Worm (Caenorhabditis elegans) whole organism, early embryonic: ENCODE data around the gene cul-6.

Experiments
- B0310.2 ChIP-seq: sonication (generic microtip); optimal IDR thresholded peaks from 2 replicates; lab custom pipeline; 2016; ENCODE audit warnings: mild to moderate bottlenecking, missing genetic modification characterization, missing compliant biosample characterization
- F13C5.2 ChIP-seq: sonication (generic microtip); optimal IDR thresholded peaks from 2 replicates; lab custom pipeline; 2017; ENCODE audit warnings: mild to moderate bottlenecking, missing genetic modification characterization, inconsistent platforms, missing compliant biosample characterization
- aly-1 ChIP-seq: sonication (generic microtip); optimal IDR thresholded peaks from 2 replicates; lab custom pipeline; 2016; ENCODE audit warnings: missing genetic modification characterization, missing compliant biosample characterization
- ama-1 ChIP-seq: fragments of 150-350 bp; optimal IDR thresholded peaks from 2 replicates; lab custom pipeline; 2014
- ceh-13 ChIP-seq: fragments of 200-800 bp; sonication (Bioruptor generic); optimal IDR thresholded peaks from 2 replicates; lab custom pipeline; 2018; ENCODE audit warnings: mild to moderate bottlenecking, missing genetic modification characterization, missing compliant biosample characterization
- ceh-36 ChIP-seq: sonication (generic microtip); optimal IDR thresholded peaks from 2 replicates; lab custom pipeline; 2016; ENCODE audit warnings: missing genetic modification characterization, inconsistent platforms, missing compliant biosample characterization
- ets-7 ChIP-seq: sonication (generic microtip); optimal IDR thresholded peaks from 2 replicates; lab custom pipeline; 2016; ENCODE audit warnings: missing genotype, missing genetic modification characterization, missing compliant biosample characterization
- flt-1 ChIP-seq: fragments of 200-800 bp; sonication (Bioruptor generic); IDR thresholded peaks from 2 replicates; pipeline ENCODE4 v1.3.6; 2022; ENCODE audit warnings: missing genetic modification characterization, missing compliant biosample characterization
- hmbx-1 ChIP-seq: sonication (generic microtip); optimal IDR thresholded peaks from 2 replicates; lab custom pipeline; 2016; ENCODE audit warnings: mild to moderate bottlenecking, missing genetic modification characterization, missing compliant biosample characterization
- hmg-4 ChIP-seq: fragments of 200-800 bp; sonication (Bioruptor generic); optimal IDR thresholded peaks from 2 replicates; lab custom pipeline; 2018; ENCODE audit warnings: mild to moderate bottlenecking, missing genetic modification characterization, missing compliant biosample characterization
- hnd-1 ChIP-seq: sonication (generic microtip); optimal IDR thresholded peaks from 2 replicates; lab custom pipeline; 2016; ENCODE audit warnings: missing genetic modification characterization, missing compliant biosample characterization
- pes-1 ChIP-seq: fragments of 200-800 bp; sonication (Bioruptor generic); IDR thresholded peaks from 2 replicates; pipeline ENCODE4 v1.3.6; 2022; ENCODE audit warnings: missing genetic modification reagents, missing genetic modification characterization, missing compliant biosample characterization
- scrt-1 ChIP-seq: fragments of 200-800 bp; sonication (Bioruptor generic); IDR thresholded peaks from 2 replicates; pipeline ENCODE4 v1.3.6; 2022; ENCODE audit warnings: missing genetic modification characterization, missing compliant biosample characterization
- sea-1 ChIP-seq: fragments of 200-800 bp; sonication (Bioruptor generic); conservative IDR thresholded peaks from 2 replicates; pipeline ENCODE4 v1.3.6; 2022; ENCODE audit warnings: missing genetic modification characterization, missing compliant biosample characterization
- tbx-11 ChIP-seq: fragments of 200-800 bp; sonication (Bioruptor generic); IDR thresholded peaks from 2 replicates; pipeline ENCODE4 v1.3.6; 2022; ENCODE audit warnings: missing genetic modification characterization, missing compliant biosample characterization
- tbx-37 ChIP-seq: fragments of 200-800 bp; sonication (Bioruptor generic); conservative IDR thresholded peaks from 2 replicates; pipeline ENCODE4 v1.3.6; 2022; ENCODE audit warnings: missing genetic modification reagents, missing genetic modification characterization, missing compliant biosample characterization
- tra-4 ChIP-seq: sonication (generic microtip); optimal IDR thresholded peaks from 2 replicates; lab custom pipeline; 2017; ENCODE audit warnings: missing genetic modification characterization, missing compliant biosample characterization

cul-6 gene

ce11 chrIV:12571047-12571446, 19.2 kb downstream of the cul-6 start, which contains the start of gene K08E7.4:
Gene K08E7.4 (minus strand): TSS chrIV:12571147.
- TF ChIP-seq sea-1 (no peak), hnd-1 (tag; lab: Kevin White, UChicago) (no peak), ceh-13 (GFP tag; lab: Kevin White, UChicago) (no peak), pes-1 (GFP tag; lab: Robert Waterston, UW) (no peak), ama-1 (lab: Kevin White, UChicago) (no peak), hmg-4 (GFP tag; lab: Kevin White, UChicago) (no peak), flt-1 (no peak), tbx-11 (GFP tag; lab: Robert Waterston, UW) (no peak), hmbx-1 (no peak), aly-1 (tag; lab: Kevin White, UChicago) (no peak), ceh-36 (no peak), tra-4 (no peak), B0310.2 (tag; lab: Kevin White, UChicago) (no peak), scrt-1 (no peak), tbx-37 (GFP tag; lab: Robert Waterston, UW) (no peak), F13C5.2 (no peak), ets-7 (tag; lab: Kevin White, UChicago) (no peak)

ce11 chrIV:12570546-12570945, 19.7 kb downstream of the cul-6 start:
- TF ChIP-seq sea-1: no peak

ce11 chrIV:12567176-12567892, 22.9 kb downstream of the cul-6 start, which contains the start of the genes hsb-1 and let-99:
Gene hsb-1 (minus strand): TSS chrIV:12567226.
Gene let-99 (plus strand): TSS chrIV:12567842.
- TF ChIP-seq hmg-4 (GFP tag; lab: Kevin White, UChicago): no peak

ce11 chrIV:12565933-12566540, 24.2 kb downstream of the cul-6 start, which contains the start of gene eak-7:
Gene eak-7 (minus strand): TSS chrIV:12565983.
- no peak for TF ChIP-seq F13C5.2
- TF ChIP-seq tbx-37 (GFP tag; lab: Robert Waterston, UW): no peak
- TF ChIP-seq hmg-4 (GFP tag; lab: Kevin White, UChicago): no peak
- no peak for TF ChIP-seq flt-1
- no peak for TF ChIP-seq ama-1 (lab: Kevin White, UChicago)
- TF ChIP-seq sea-1: no peak
- TF ChIP-seq ceh-13 (GFP tag; lab: Kevin White, UChicago): no peak
- TF ChIP-seq ceh-36: no peak
- no peak for TF ChIP-seq tra-4
- TF ChIP-seq hmbx-1: no peak
- no peak for TF ChIP-seq pes-1 (GFP tag; lab: Robert Waterston, UW)
- TF ChIP-seq hnd-1 (tag; lab: Kevin White, UChicago): no peak
- TF ChIP-seq scrt-1: no peak
- TF ChIP-seq tbx-11 (GFP tag; lab: Robert Waterston, UW): no peak
- no peak for TF ChIP-seq B0310.2 (tag; lab: Kevin White, UChicago)
- no peak for TF ChIP-seq aly-1 (tag; lab: Kevin White, UChicago)
- TF ChIP-seq ets-7 (tag; lab: Kevin White, UChicago): no peak

ce11 chrIV:12560568-12560967, 29.7 kb downstream of the cul-6 start, which contains the start of gene snb-7:
Gene snb-7 (plus strand): TSS chrIV:12560868.
- TF ChIP-seq tbx-11 (GFP tag; lab: Robert Waterston, UW): no peak

ce11 chrIV:12558925-12559450, 31.3 kb downstream of the cul-6 start, which contains the start of the genes ZK795.2 and ZK795.3:
Gene ZK795.2 (minus strand): TSS chrIV:12558975.
Gene ZK795.3 (plus strand): TSS chrIV:12559365.
- TF ChIP-seq ama-1 (lab: Kevin White, UChicago) (no peak), tbx-37 (GFP tag; lab: Robert Waterston, UW) (no peak), flt-1 (no peak), ceh-36 (no peak), tra-4 (no peak), pes-1 (GFP tag; lab: Robert Waterston, UW) (no peak), aly-1 (tag; lab: Kevin White, UChicago) (no peak), B0310.2 (tag; lab: Kevin White, UChicago) (no peak), ets-7 (tag; lab: Kevin White, UChicago) (no peak), hnd-1 (tag; lab: Kevin White, UChicago) (no peak), scrt-1 (no peak), hmbx-1 (no peak), hmg-4 (GFP tag; lab: Kevin White, UChicago) (no peak), tbx-11 (GFP tag; lab: Robert Waterston, UW) (no peak), sea-1 (no peak), F13C5.2 (no peak), ceh-13 (GFP tag; lab: Kevin White, UChicago) (no peak)

- no peak for TF ChIP-seq hnd-1 (tag; lab: Kevin White, UChicago)
- no peak for TF ChIP-seq F13C5.2
- no peak for TF ChIP-seq scrt-1
- no peak for TF ChIP-seq aly-1 (tag; lab: Kevin White, UChicago)
- TF ChIP-seq ceh-36: no peak
- no peak for TF ChIP-seq ama-1 (lab: Kevin White, UChicago)
- no peak for TF ChIP-seq sea-1
- TF ChIP-seq tra-4: no peak
- no peak for TF ChIP-seq tbx-11 (GFP tag; lab: Robert Waterston, UW)
- no peak for TF ChIP-seq flt-1
- TF ChIP-seq B0310.2 (tag; lab: Kevin White, UChicago): no peak
- no peak for TF ChIP-seq tbx-37 (GFP tag; lab: Robert Waterston, UW)
- TF ChIP-seq ceh-13 (GFP tag; lab: Kevin White, UChicago): no peak
- TF ChIP-seq pes-1 (GFP tag; lab: Robert Waterston, UW): no peak
Observed at ce11 chrIV:12551944-12552343, 38.3 kb downstream of the cul-6 start.
